Fruit fly (Drosophila melanogaster) S2 (cell line): ENCODE results near the gene Hexo2.

ENCODE experiments used
- CG8478 ChIP-seq: fragments of >200 bp; optimal IDR thresholded peaks from 2 replicates; lab custom pipeline; 2018
- CTCF ChIP-seq, 2 experiments: fragments of >200 bp; optimal IDR thresholded peaks; 2 replicates each; lab custom pipeline; 2018

- TF ChIP-seq CG8478 (lab: Kevin White, UChicago): no peak
- TF ChIP-seq CTCF (optimal IDR thresholded peaks at IDR 0.05; lab: Kevin White, UChicago): no peak
Observed at dm6 chrX:8681189-8681821, 28.1 kb upstream of the Hexo2 start, which contains the start of gene CAH3.
